Fruit fly (Drosophila melanogaster) whole organism, adult: ENCODE measurements around the gene Ubqn.

Experiments used
- Mnt ChIP-seq: fragments of 200-800 bp; sonication (Bioruptor generic); optimal IDR thresholded peaks from 2 replicates; lab custom pipeline; 2016; ENCODE audit warnings: missing biosample characterization, mild to moderate bottlenecking, missing genetic modification characterization
- ovo ChIP-seq: fragments of 200-800 bp; sonication (Bioruptor generic); optimal IDR thresholded peaks from 2 replicates; lab custom pipeline; 2016; ENCODE audit warnings: missing biosample characterization, missing genetic modification characterization
- tj ChIP-seq: fragments of 200-800 bp; sonication (Bioruptor generic); optimal IDR thresholded peaks from 3 replicates; lab custom pipeline; 2017; ENCODE audit warnings: missing biosample characterization, mild to moderate bottlenecking, missing genetic modification characterization, moderate library complexity

DNA sequence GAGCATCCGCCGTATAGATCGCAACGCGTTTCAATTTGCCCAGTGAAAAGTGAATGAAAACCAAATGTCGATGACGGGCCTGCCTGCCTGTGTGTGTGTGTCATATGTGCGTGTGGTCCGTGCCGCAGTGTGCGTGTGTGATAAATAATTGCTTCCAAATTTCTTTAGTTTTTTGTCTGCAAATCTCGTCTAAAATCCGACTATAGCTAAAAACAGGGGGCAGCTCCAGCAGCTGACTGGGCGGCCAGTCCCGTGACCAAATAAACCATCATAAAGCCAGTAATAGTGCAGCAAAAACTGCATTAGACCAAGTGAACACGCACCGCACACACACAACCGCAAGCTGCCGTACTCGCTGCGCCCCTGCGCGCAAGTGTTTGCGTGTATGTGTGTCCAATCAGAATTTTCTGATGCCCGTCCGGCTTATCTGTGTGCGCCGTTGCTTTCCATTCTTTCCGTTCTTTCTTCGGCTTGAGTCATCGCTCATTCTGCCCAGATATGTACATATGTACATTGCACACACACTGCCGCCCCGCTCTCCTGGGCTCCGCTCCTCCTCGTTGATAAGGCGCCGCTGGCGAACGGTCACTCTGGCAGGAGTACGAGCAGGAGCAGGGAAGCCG is 13.8 kb downstream of the Ubqn start:
- TF ChIP-seq ovo (GFP tag; lab: Kevin White, UChicago), result peak; percentile 66
- TF ChIP-seq tj (GFP tag; lab: Kevin White, UChicago), result no peak
- TF ChIP-seq Mnt, result no peak
